Worm (Caenorhabditis elegans) whole organism, L3 larva: ENCODE data around the gene Y37E11AM.3.

Experiments
- elt-3 ChIP-seq, 3 experiments: fragments of 150-350 bp in 1 of 3; sonication (generic microtip) in 2 of 3; optimal IDR thresholded peaks; 2 replicates in 2 of 3; 4 replicates in 1 of 3; lab custom pipeline; 2014 to 2017; ENCODE audit warnings: missing biosample characterization in 3 of 3, missing genetic modification characterization in 3 of 3
- fos-1 ChIP-seq: fragments of 150-350 bp; optimal IDR thresholded peaks from 2 replicates; lab custom pipeline; 2014; ENCODE audit warnings: missing biosample characterization, missing genetic modification characterization
- lin-15B ChIP-seq: fragments of 150-350 bp; optimal IDR thresholded peaks from 2 replicates; lab custom pipeline; 2014; ENCODE audit warnings: missing biosample characterization, missing genetic modification characterization
- lin-39 ChIP-seq: fragments of 150-350 bp; optimal IDR thresholded peaks from 2 replicates; lab custom pipeline; 2018; ENCODE audit warnings: missing biosample characterization, missing genetic modification reagents, missing genetic modification characterization
- mdl-1 ChIP-seq: fragments of 150-350 bp; optimal IDR thresholded peaks from 2 replicates; lab custom pipeline; 2014; ENCODE audit warnings: missing biosample characterization, missing genetic modification characterization
- nfya-1 ChIP-seq: sonication (generic microtip); optimal IDR thresholded peaks from 2 replicates; lab custom pipeline; 2017; ENCODE audit warnings: missing genetic modification characterization, mild to moderate bottlenecking, missing compliant biosample characterization, antibody characterized with exemption, moderate library complexity; ENCODE audit not compliant: insufficient read depth
- nhr-28 ChIP-seq: fragments of 150-350 bp; optimal IDR thresholded peaks from 2 replicates; lab custom pipeline; 2014; ENCODE audit warnings: missing biosample characterization, missing genetic modification characterization
- pqm-1 ChIP-seq: fragments of 150-350 bp; optimal IDR thresholded peaks from 2 replicates; lab custom pipeline; 2017; ENCODE audit warnings: missing biosample characterization, missing genetic modification characterization, inconsistent platforms
- snpc-4 ChIP-seq: fragments of 150-350 bp; optimal IDR thresholded peaks from 2 replicates; lab custom pipeline; 2014; ENCODE audit warnings: missing biosample characterization, missing genetic modification characterization
- tbx-2 ChIP-seq: sonication (generic microtip); optimal IDR thresholded peaks from 2 replicates; lab custom pipeline; 2016; ENCODE audit warnings: mild to moderate bottlenecking, missing genetic modification characterization, missing compliant biosample characterization
- ztf-11 ChIP-seq: fragments of 150-350 bp; optimal IDR thresholded peaks from 2 replicates; lab custom pipeline; 2014; ENCODE audit warnings: missing biosample characterization, missing genetic modification characterization

- TF ChIP-seq lin-15B (tag; lab: Kevin White, UChicago) (peak; percentile 59), nfya-1 (tag; lab: Kevin White, UChicago) (peak; percentile 54), pqm-1 (tag; lab: Kevin White, UChicago) (peak; percentile 31), nhr-28 (tag; lab: Kevin White, UChicago) (no peak), mdl-1 (tag; lab: Kevin White, UChicago) (no peak), fos-1 (tag; lab: Kevin White, UChicago) (no peak), snpc-4 (tag; lab: Kevin White, UChicago) (no peak), tbx-2 (tag; lab: Kevin White, UChicago) (no peak), ztf-11 (tag; lab: Kevin White, UChicago) (no peak), lin-39 (peak; percentile 46), elt-3 (tag; optimal IDR thresholded peaks at IDR 0.05; lab: Kevin White, UChicago) (no peak)
Observed at ce11 chrIV:3740830-3741477, 22.0 kb upstream of the Y37E11AM.3 start, which contains the start of gene nape-1.
